Fruit fly (Drosophila melanogaster): ENCODE results near the gene CG9636.

Gene CG9636

dm6 chr3R:8217727-8218126 lies 25.9 kb downstream of the CG9636 start, which contains the start of gene CG7800:
Gene CG7800, plus strand, starts transcription at chr3R:8217957.
- TF ChIP-seq kay (GFP tag; ENCODE audit: borderline replicate concordance) (no peak), toe (GFP tag; optimal IDR thresholded peaks at IDR 0.05) (no peak), Clk (GFP tag; optimal IDR thresholded peaks at IDR 0.05) (no peak), CG14711 (tag; optimal IDR thresholded peaks at IDR 0.05) (no peak), bab1 (GFP tag; optimal IDR thresholded peaks at IDR 0.05) (no peak), CG12768 (GFP tag; optimal IDR thresholded peaks at IDR 0.05) (no peak), CG5204 (GFP tag; optimal IDR thresholded peaks at IDR 0.05) (no peak), cnc (optimal IDR thresholded peaks at IDR 0.05) (no peak), tj (GFP tag; optimal IDR thresholded peaks at IDR 0.05) (no peak), CG7045 (GFP tag; optimal IDR thresholded peaks at IDR 0.05) (no peak), pad (GFP tag; optimal IDR thresholded peaks at IDR 0.05) (no peak), CG1620 (GFP tag; optimal IDR thresholded peaks at IDR 0.05) (no peak)

dm6 chr3R:8215528-8216189 lies 27.9 kb downstream of the CG9636 start:
- TF ChIP-seq Hr96 (GFP tag; optimal IDR thresholded peaks at IDR 0.05) (no peak), CG1620 (GFP tag; optimal IDR thresholded peaks at IDR 0.05) (no peak), tj (GFP tag; optimal IDR thresholded peaks at IDR 0.05) (no peak), CG14711 (tag; optimal IDR thresholded peaks at IDR 0.05) (no peak), Crg-1 (GFP tag; optimal IDR thresholded peaks at IDR 0.05) (no peak), Clk (GFP tag; optimal IDR thresholded peaks at IDR 0.05) (no peak)

dm6 chr3R:8212594-8212993 lies 31.0 kb downstream of the CG9636 start:
- TF ChIP-seq pad (GFP tag; optimal IDR thresholded peaks at IDR 0.05) (no peak), CG11617 (GFP tag; optimal IDR thresholded peaks at IDR 0.05) (no peak), CG12768 (GFP tag; optimal IDR thresholded peaks at IDR 0.05) (no peak), Hr96 (GFP tag; optimal IDR thresholded peaks at IDR 0.05) (no peak), Mnt (GFP tag; optimal IDR thresholded peaks at IDR 0.05) (no peak), CG1620 (GFP tag; optimal IDR thresholded peaks at IDR 0.05) (no peak), CG5204 (GFP tag; optimal IDR thresholded peaks at IDR 0.05) (no peak), ovo (GFP tag; optimal IDR thresholded peaks at IDR 0.05) (no peak), kay (GFP tag; ENCODE audit: borderline replicate concordance) (no peak), toe (GFP tag; optimal IDR thresholded peaks at IDR 0.05) (no peak), Crg-1 (GFP tag; optimal IDR thresholded peaks at IDR 0.05) (no peak), CG14711 (tag; optimal IDR thresholded peaks at IDR 0.05) (no peak), cnc (optimal IDR thresholded peaks at IDR 0.05) (no peak), cic (GFP tag; optimal IDR thresholded peaks at IDR 0.05) (no peak)

- TF ChIP-seq CG33017 (tag; optimal IDR thresholded peaks at IDR 0.05) (no peak), tj (GFP tag; optimal IDR thresholded peaks at IDR 0.05) (no peak), cnc (optimal IDR thresholded peaks at IDR 0.05) (no peak), CG7045 (GFP tag; optimal IDR thresholded peaks at IDR 0.05) (no peak), Crg-1 (GFP tag; optimal IDR thresholded peaks at IDR 0.05) (no peak), pad (GFP tag; optimal IDR thresholded peaks at IDR 0.05) (no peak), Mnt (GFP tag; optimal IDR thresholded peaks at IDR 0.05) (no peak)
These were observed 32.6 kb downstream of the CG9636 start for dm6 chr3R:8210837-8211488.

dm6 chr3R:8208378-8209021 lies 35.1 kb downstream of the CG9636 start:
- TF ChIP-seq kay (GFP tag; ENCODE audit: borderline replicate concordance) = no peak
- no peak for TF ChIP-seq CG33017 (tag; optimal IDR thresholded peaks at IDR 0.05)
- TF ChIP-seq CG11617 (GFP tag; optimal IDR thresholded peaks at IDR 0.05) = no peak

dm6 chr3R:8207276-8207654 lies 36.3 kb downstream of the CG9636 start:
- no peak for TF ChIP-seq Crg-1 (GFP tag; optimal IDR thresholded peaks at IDR 0.05)
- no peak for TF ChIP-seq CG14711 (tag; optimal IDR thresholded peaks at IDR 0.05)
- no peak for TF ChIP-seq Clk (GFP tag; optimal IDR thresholded peaks at IDR 0.05)
- TF ChIP-seq toe (GFP tag; optimal IDR thresholded peaks at IDR 0.05) = no peak
- TF ChIP-seq CG5204 (GFP tag; optimal IDR thresholded peaks at IDR 0.05) = no peak
- no peak for TF ChIP-seq CG11617 (GFP tag; optimal IDR thresholded peaks at IDR 0.05)

- no peak for TF ChIP-seq toe (GFP tag; optimal IDR thresholded peaks at IDR 0.05)
These were observed 36.8 kb downstream of the CG9636 start for dm6 chr3R:8206628-8207275.

Data from whole organism, adult.